Worm (Caenorhabditis elegans): ENCODE measurements around the gene got-2.2.

Gene got-2.2

ce11 chrX:6240640-6241033 lies at the start of gene got-2.2:
got-2.2 (plus strand) TSS chrX:6240983.
- no peak for TF ChIP-seq ZK546.5 (tag; optimal IDR thresholded peaks at IDR 0.05)
- no peak for TF ChIP-seq daf-12 (tag; optimal IDR thresholded peaks at IDR 0.05)
- TF ChIP-seq nhr-237 (tag; optimal IDR thresholded peaks at IDR 0.05) = no peak
- no peak for TF ChIP-seq unc-39 (tag; optimal IDR thresholded peaks at IDR 0.05)
- no peak for TF ChIP-seq ztf-11 (tag; optimal IDR thresholded peaks at IDR 0.05)
- no peak for TF ChIP-seq egl-27 (tag; optimal IDR thresholded peaks at IDR 0.05)
- no peak for TF ChIP-seq nfya-1 (tag; optimal IDR thresholded peaks at IDR 0.05; ENCODE audit: insufficient read depth)
- TF ChIP-seq elt-3 (tag; optimal IDR thresholded peaks at IDR 0.05) = no peak
- no peak for TF ChIP-seq ama-1 (optimal IDR thresholded peaks at IDR 0.05)
- no peak for TF ChIP-seq ceh-16 (tag; optimal IDR thresholded peaks at IDR 0.05)
- TF ChIP-seq R02D3.7 (tag; optimal IDR thresholded peaks at IDR 0.05) = no peak
- no peak for TF ChIP-seq ztf-4 (tag; optimal IDR thresholded peaks at IDR 0.05)
- peak; percentile 63 for TF ChIP-seq elt-2 (tag; optimal IDR thresholded peaks at IDR 0.05)
- no peak for TF ChIP-seq egl-5 (tag; optimal IDR thresholded peaks at IDR 0.05)
- TF ChIP-seq skn-1 (tag; optimal IDR thresholded peaks at IDR 0.05) = no peak
- TF ChIP-seq nhr-43 (tag; optimal IDR thresholded peaks at IDR 0.05; ENCODE audit: poor library complexity, severe bottlenecking) = peak; percentile 2
- TF ChIP-seq nhr-12 (tag; optimal IDR thresholded peaks at IDR 0.05) = no peak
- TF ChIP-seq pqm-1 (tag; optimal IDR thresholded peaks at IDR 0.05) = peak; percentile 95
- no peak for TF ChIP-seq nhr-25 (tag; optimal IDR thresholded peaks at IDR 0.05)
- TF ChIP-seq ceh-28 (tag; optimal IDR thresholded peaks at IDR 0.05) = no peak
- no peak for TF ChIP-seq elt-1 (tag; optimal IDR thresholded peaks at IDR 0.05)
- peak; percentile 4 for TF ChIP-seq jun-1 (tag; optimal IDR thresholded peaks at IDR 0.05)
- TF ChIP-seq nhr-77 (tag; optimal IDR thresholded peaks at IDR 0.05) = no peak

DNA sequence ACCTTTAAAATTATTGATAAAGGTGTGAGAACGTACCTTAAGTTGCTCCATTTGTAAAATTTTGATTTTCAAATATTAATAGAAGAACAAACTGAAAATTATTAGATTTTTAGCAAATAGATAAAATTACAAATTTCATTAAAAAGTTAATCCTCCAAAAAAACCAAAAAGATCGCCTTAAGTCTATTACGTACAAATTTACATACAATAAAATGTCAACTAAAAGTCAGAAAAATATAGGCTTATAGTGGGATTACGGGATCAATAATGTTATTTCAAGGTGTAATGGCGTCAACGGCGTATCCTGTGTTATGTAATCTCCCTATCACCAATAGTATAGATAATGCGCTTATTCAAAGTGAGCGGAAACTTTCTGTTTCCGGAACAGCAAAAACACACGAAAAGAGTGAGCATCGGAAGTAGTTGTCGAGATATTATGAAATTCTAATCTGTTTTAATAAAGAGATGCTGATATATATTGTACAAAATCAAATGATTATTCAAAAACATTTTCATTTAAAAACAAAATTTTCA lies 46.5 kb upstream of the got-2.2 start, which contains the start of gene ceh-54:
TSS of gene ceh-54 (minus strand) at position 51 of the 534 bp plus-strand sequence.
- TF ChIP-seq nhr-23 (tag; optimal IDR thresholded peaks at IDR 0.05) = no peak
- no peak for TF ChIP-seq elt-2 (tag; optimal IDR thresholded peaks at IDR 0.05)
- no peak for TF ChIP-seq fkh-2 (tag; optimal IDR thresholded peaks at IDR 0.05)
- no peak for TF ChIP-seq nhr-28 (tag; optimal IDR thresholded peaks at IDR 0.05)
- TF ChIP-seq R02D3.7 (tag; optimal IDR thresholded peaks at IDR 0.05) = no peak
- TF ChIP-seq nhr-77 (tag; optimal IDR thresholded peaks at IDR 0.05) = no peak
- no peak for TF ChIP-seq ZK546.5 (tag; optimal IDR thresholded peaks at IDR 0.05)
- no peak for TF ChIP-seq nhr-76 (tag; optimal IDR thresholded peaks at IDR 0.05)

- TF ChIP-seq elt-3 (tag; optimal IDR thresholded peaks at IDR 0.05) (peak in 1 of 3 experiments; percentile 69), nhr-23 (tag; optimal IDR thresholded peaks at IDR 0.05) (peak; percentile 30), eor-1 (tag; optimal IDR thresholded peaks at IDR 0.05) (no peak)
Measured at ce11 chrX:6196627-6197026, 44.2 kb upstream of the got-2.2 start, which contains the start of gene daf-9. daf-9 (plus strand) TSS chrX:6196927.

- TF ChIP-seq nhr-23 (tag; optimal IDR thresholded peaks at IDR 0.05) (peak; percentile 97), aly-2 (tag; optimal IDR thresholded peaks at IDR 0.05) (no peak), zag-1 (tag; optimal IDR thresholded peaks at IDR 0.05) (no peak), unc-39 (tag; optimal IDR thresholded peaks at IDR 0.05) (no peak), pqm-1 (tag; optimal IDR thresholded peaks at IDR 0.05) (no peak), ceh-16 (tag; optimal IDR thresholded peaks at IDR 0.05) (no peak), fos-1 (tag; optimal IDR thresholded peaks at IDR 0.05) (no peak), ama-1 (optimal IDR thresholded peaks at IDR 0.05) (peak; percentile 65), nhr-25 (tag; optimal IDR thresholded peaks at IDR 0.05) (peak; percentile 54), nhr-43 (tag; optimal IDR thresholded peaks at IDR 0.05; ENCODE audit: poor library complexity, severe bottlenecking) (peak; percentile 82), lsy-12 (tag; optimal IDR thresholded peaks at IDR 0.05) (peak; percentile 5), elt-1 (tag; optimal IDR thresholded peaks at IDR 0.05) (no peak), elt-2 (tag; optimal IDR thresholded peaks at IDR 0.05) (no peak), R02D3.7 (tag; optimal IDR thresholded peaks at IDR 0.05) (no peak), pha-4 (tag; optimal IDR thresholded peaks at IDR 0.05) (no peak), elt-3 (tag; optimal IDR thresholded peaks at IDR 0.05) (peak in 1 of 3 experiments; percentile 52), nhr-237 (tag; optimal IDR thresholded peaks at IDR 0.05) (no peak), egl-5 (tag; optimal IDR thresholded peaks at IDR 0.05) (no peak), mml-1 (tag; optimal IDR thresholded peaks at IDR 0.05) (no peak)
Measured at ce11 chrX:6201542-6201941, 39.2 kb upstream of the got-2.2 start.

DNA sequence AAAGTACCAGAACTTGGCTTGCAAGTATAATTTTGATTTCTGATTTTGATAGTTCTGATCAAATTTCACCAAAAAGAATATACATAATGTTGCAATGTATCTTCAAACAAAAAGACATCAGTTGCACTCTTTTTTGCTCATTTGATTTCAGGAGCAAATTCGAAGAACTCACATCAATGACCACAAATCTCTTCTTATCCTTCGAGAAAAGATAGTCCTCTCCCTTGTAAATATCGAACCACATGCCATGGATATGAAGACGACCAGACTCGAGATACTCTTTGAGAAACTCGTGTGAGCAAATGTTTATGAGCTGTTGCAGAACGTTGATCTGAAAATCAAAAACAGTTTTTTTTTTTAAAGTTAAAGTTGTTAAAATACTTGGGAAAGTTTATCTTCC lies 38.0 kb upstream of the got-2.2 start:
- TF ChIP-seq mdl-1 (tag; optimal IDR thresholded peaks at IDR 0.05) = no peak
- no peak for TF ChIP-seq fkh-2 (tag; optimal IDR thresholded peaks at IDR 0.05)
- no peak for TF ChIP-seq egl-5 (tag; optimal IDR thresholded peaks at IDR 0.05)
- no peak for TF ChIP-seq unc-62 (GFP tag; optimal IDR thresholded peaks at IDR 0.05)
- TF ChIP-seq nhr-12 (tag; optimal IDR thresholded peaks at IDR 0.05) = no peak
- no peak for TF ChIP-seq fkh-10 (GFP tag; optimal IDR thresholded peaks at IDR 0.05)
- TF ChIP-seq elt-2 (tag; optimal IDR thresholded peaks at IDR 0.05) = no peak
- TF ChIP-seq nhr-67 (tag; optimal IDR thresholded peaks at IDR 0.05) = no peak
- no peak for TF ChIP-seq unc-39 (tag; optimal IDR thresholded peaks at IDR 0.05)
- no peak for TF ChIP-seq ceh-82 (tag; optimal IDR thresholded peaks at IDR 0.05)
- no peak for TF ChIP-seq hmg-11 (tag; optimal IDR thresholded peaks at IDR 0.05)
- TF ChIP-seq nhr-23 (tag; optimal IDR thresholded peaks at IDR 0.05) = no peak
- no peak for TF ChIP-seq nfya-1 (tag; optimal IDR thresholded peaks at IDR 0.05; ENCODE audit: insufficient read depth)
- no peak for TF ChIP-seq nhr-77 (tag; optimal IDR thresholded peaks at IDR 0.05)

All from whole organism, L3 larva.